Fruit fly (Drosophila melanogaster): ENCODE measurements around the gene CG6793.

The CG6793 gene

DNA sequence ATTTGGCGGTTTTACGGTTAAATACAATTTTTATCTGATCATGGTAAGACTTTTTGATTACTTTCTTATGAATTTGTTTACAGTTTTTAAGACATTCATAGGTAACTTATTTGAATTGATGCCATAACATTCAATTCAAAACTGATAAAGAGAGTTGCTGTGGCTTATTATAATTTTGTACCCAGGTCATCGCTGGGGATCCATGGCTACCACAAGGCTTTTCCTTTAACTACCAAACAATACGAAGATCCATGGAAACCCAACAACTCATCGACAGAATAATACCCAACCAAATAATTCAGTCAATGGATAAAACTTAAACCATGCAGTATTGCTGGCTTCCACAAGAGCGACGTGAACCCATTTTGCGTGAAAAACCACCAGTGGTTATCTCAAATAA, at the start of gene CG6793:
Gene CG6793 (plus strand): TSS at position 301 of the 400 bp plus-strand sequence.
- TF ChIP-seq hb (GFP tag; IDR thresholded peaks at IDR 0.05; ENCODE audit: partially characterized antibody) (no peak), CG13123 (GFP tag; optimal IDR thresholded peaks at IDR 0.05) (no peak), tin (GFP tag; optimal IDR thresholded peaks at IDR 0.05) (no peak), Myb (GFP tag; optimal IDR thresholded peaks at IDR 0.05) (no peak), CG11696 (GFP tag; IDR thresholded peaks at IDR 0.05) (no peak), CG10366 (GFP tag; IDR thresholded peaks at IDR 0.05) (no peak), Dip3 (GFP tag; optimal IDR thresholded peaks at IDR 0.05) (no peak), lov (optimal IDR thresholded peaks at IDR 0.05) (no peak), lov (GFP tag; IDR thresholded peaks at IDR 0.05) (no peak), CG1603 (tag; optimal IDR thresholded peaks at IDR 0.05) (no peak), sna (GFP tag; IDR thresholded peaks at IDR 0.05; ENCODE audit: partially characterized antibody) (no peak), MBD-R2 (GFP tag; IDR thresholded peaks at IDR 0.05) (no peak)

DNA sequence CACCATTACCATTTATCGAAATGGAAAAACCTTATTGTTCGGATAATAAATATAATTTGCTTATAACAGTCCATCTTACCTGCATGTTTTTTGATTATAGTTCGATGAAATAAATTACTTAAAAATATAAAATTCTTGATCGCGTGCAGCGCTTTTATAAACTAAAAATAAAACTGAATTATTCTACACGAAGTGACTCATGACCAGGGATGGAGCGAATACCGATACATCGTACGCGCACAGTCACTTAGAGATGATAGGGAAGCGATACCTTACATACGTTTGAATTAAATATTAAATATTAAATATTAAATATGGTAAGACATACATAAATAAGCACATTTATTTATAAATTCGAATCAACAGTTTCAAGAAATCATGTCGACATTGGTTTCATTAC, 49.2 kb upstream of the CG6793 start, which contains the start of gene viaf:
Gene viaf (minus strand): TSS at position 220 of the 400 bp plus-strand sequence.
- TF ChIP-seq sens (GFP tag) (peak; percentile 84), BEAF-32 (GFP tag; optimal IDR thresholded peaks at IDR 0.05) (peak; percentile 88), CG8359 (GFP tag; optimal IDR thresholded peaks at IDR 0.05; ENCODE audit: borderline replicate concordance) (no peak), gfzf (GFP tag; optimal IDR thresholded peaks at IDR 0.05) (peak; percentile 8), YL-1 (GFP tag; optimal IDR thresholded peaks at IDR 0.05) (peak; percentile 88), NC2α (GFP tag; optimal IDR thresholded peaks at IDR 0.05) (no peak), CG32767 (GFP tag; IDR thresholded peaks at IDR 0.05) (no peak), CG14014 (GFP tag; IDR thresholded peaks at IDR 0.05) (peak; percentile 25; the same call in 1 of the 2 replicates), CG9817 (tag; optimal IDR thresholded peaks at IDR 0.05) (peak; percentile 16), H2.0 (GFP tag; IDR thresholded peaks at IDR 0.05) (peak; percentile 42; the same call in 1 of the 2 replicates), slbo (GFP tag; IDR thresholded peaks at IDR 0.05) (peak; percentile 82), B-H1 (GFP tag; IDR thresholded peaks at IDR 0.05) (peak; percentile 16; the same call in 1 of the 3 replicates), fd3F (GFP tag; optimal IDR thresholded peaks at IDR 0.05) (peak; percentile 30), Spps (tag; optimal IDR thresholded peaks at IDR 0.05) (peak; percentile 20), CG7271 (tag; optimal IDR thresholded peaks at IDR 0.05) (peak; percentile 14), MESR4 (GFP tag; optimal IDR thresholded peaks at IDR 0.05) (peak; percentile 76), inv (GFP tag; IDR thresholded peaks at IDR 0.05; ENCODE audit: partially characterized antibody) (peak; percentile 90), Ptx1 (GFP tag; IDR thresholded peaks at IDR 0.05) (peak; percentile 30; the same call in 1 of the 2 replicates), CG11695 (GFP tag; IDR thresholded peaks at IDR 0.05) (no peak), CG11247 (GFP tag; IDR thresholded peaks at IDR 0.05) (peak; percentile 25; the same call in 1 of the 2 replicates), vnd (GFP tag; IDR thresholded peaks at IDR 0.05; ENCODE audit: partially characterized antibody) (peak; percentile 95), CG1647 (GFP tag; optimal IDR thresholded peaks at IDR 0.05) (peak; percentile 9), CG17829 (tag; optimal IDR thresholded peaks at IDR 0.05) (peak; percentile 81), Hr3 (GFP tag; optimal IDR thresholded peaks at IDR 0.05) (peak; percentile 64), CTCF (GFP tag; optimal IDR thresholded peaks at IDR 0.05) (peak; percentile 49), Dp (GFP tag; optimal IDR thresholded peaks at IDR 0.05) (peak; percentile 43), lilli (GFP tag; optimal IDR thresholded peaks at IDR 0.05) (peak; percentile 61), Mad (GFP tag; optimal IDR thresholded peaks at IDR 0.05) (no peak), HLH3B (GFP tag; IDR thresholded peaks at IDR 0.05) (peak; percentile 42; the same call in 1 of the 2 replicates), NFAT (GFP tag; IDR thresholded peaks at IDR 0.05) (peak; percentile 64), lbe (GFP tag; optimal IDR thresholded peaks at IDR 0.05) (peak; percentile 48), Ssrp (tag; optimal IDR thresholded peaks at IDR 0.05) (peak; percentile 45), CG15696 (tag; optimal IDR thresholded peaks at IDR 0.05) (peak; percentile 45), Hand (GFP tag; optimal IDR thresholded peaks at IDR 0.05) (no peak), sob (GFP tag; IDR thresholded peaks at IDR 0.05) (peak; percentile 77), dm (GFP tag; optimal IDR thresholded peaks at IDR 0.05) (no peak), Trl (optimal IDR thresholded peaks at IDR 0.05) (no peak), Trl (GFP tag; optimal IDR thresholded peaks at IDR 0.05) (no peak), hkb (optimal IDR thresholded peaks at IDR 0.05) (no peak), hkb (GFP tag; IDR thresholded peaks at IDR 0.05) (peak; percentile 66)
